Worm (Caenorhabditis elegans): ENCODE results near the gene srw-29.

DNA sequence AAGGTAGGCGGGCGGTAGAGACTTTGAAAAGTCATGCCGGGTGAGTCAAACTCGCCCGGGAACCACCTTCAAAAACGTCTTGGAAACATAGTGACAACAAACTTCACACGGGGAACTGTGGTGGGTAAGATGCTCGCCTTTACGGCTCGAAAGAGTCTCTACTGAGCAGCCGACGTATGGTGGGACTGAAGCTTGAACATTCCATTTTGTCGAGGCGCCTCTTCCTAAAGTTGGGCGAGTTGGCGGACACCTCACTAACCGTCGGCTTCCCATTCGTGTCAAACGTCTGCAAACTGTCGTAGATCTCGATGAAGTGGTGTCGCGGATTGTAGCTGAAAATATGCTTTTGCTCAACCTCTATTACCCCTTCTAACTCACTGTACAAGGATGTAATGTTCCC lies 41.4 kb downstream of the srw-29 start:
- TF ChIP-seq ztf-11 (tag; optimal IDR thresholded peaks at IDR 0.05) (no peak), snpc-4 (tag; optimal IDR thresholded peaks at IDR 0.05) (no peak), lin-13 (tag; optimal IDR thresholded peaks at IDR 0.05) (no peak), nhr-237 (tag; optimal IDR thresholded peaks at IDR 0.05) (no peak), nhr-76 (tag; optimal IDR thresholded peaks at IDR 0.05) (no peak), flh-1 (GFP tag; optimal IDR thresholded peaks at IDR 0.05) (no peak), lsy-2 (tag; optimal IDR thresholded peaks at IDR 0.05) (no peak), elt-3 (tag; optimal IDR thresholded peaks at IDR 0.05) (no peak), sptf-1 (tag; optimal IDR thresholded peaks at IDR 0.05) (no peak), drap-1 (GFP tag; optimal IDR thresholded peaks at IDR 0.05) (no peak)
